Fruit fly (Drosophila melanogaster): Measurements from ENCODE around the gene CG43246.

- TF ChIP-seq CG2678 (tag; optimal IDR thresholded peaks at IDR 0.05) (no peak), CG15269 (tag; optimal IDR thresholded peaks at IDR 0.05) (no peak), Atf-2 (GFP tag; optimal IDR thresholded peaks at IDR 0.05) (no peak)
Measured at dm6 chr3L:14575974-14576373, 39.5 kb downstream of the CG43246 start.
